Fruit fly (Drosophila melanogaster): ENCODE results near the gene mew.
A peak's percentile ranks its signal among the peaks of the same experiment; 100 is the strongest.

The mew gene

dm6 chrX:13232406-13233195 is 25.7 kb downstream of the mew start (continued):
- TF ChIP-seq gfzf (GFP tag; optimal IDR thresholded peaks at IDR 0.05) (no peak), odd (GFP tag; optimal IDR thresholded peaks at IDR 0.05) (peak; percentile 35), lov (optimal IDR thresholded peaks at IDR 0.05) (no peak), lov (GFP tag; IDR thresholded peaks at IDR 0.05) (0 out of 3 replicates have a peak, but pooled peaks have one; percentile 66), sisA (GFP tag; IDR thresholded peaks at IDR 0.05) (peak; percentile 83), Opbp (GFP tag; IDR thresholded peaks at IDR 0.05; ENCODE audit: partially characterized antibody) (no peak), CG9932 (GFP tag; IDR thresholded peaks at IDR 0.05) (peak; percentile 55), zen (tag; optimal IDR thresholded peaks at IDR 0.05) (no peak), CG31388 (GFP tag; optimal IDR thresholded peaks at IDR 0.05) (no peak), CG12104 (GFP tag; optimal IDR thresholded peaks at IDR 0.05) (peak; percentile 18), CG12236 (GFP tag; optimal IDR thresholded peaks at IDR 0.05) (peak; percentile 31), CG17186 (GFP tag; optimal IDR thresholded peaks at IDR 0.05) (peak; percentile 8), sug (tag; optimal IDR thresholded peaks at IDR 0.05) (peak; percentile 0), nmo (GFP tag; optimal IDR thresholded peaks at IDR 0.05) (peak; percentile 49), rib (GFP tag; IDR thresholded peaks at IDR 0.05) (no peak), ewg (GFP tag; optimal IDR thresholded peaks at IDR 0.05) (peak; percentile 48), Lim3 (GFP tag; IDR thresholded peaks at IDR 0.05) (0 out of 2 replicates have a peak, but pooled peaks have one; percentile 48), kay (GFP tag; optimal IDR thresholded peaks at IDR 0.05) (peak; percentile 8), CG13424 (tag; optimal IDR thresholded peaks at IDR 0.05) (peak; percentile 67), NK7.1 (GFP tag; optimal IDR thresholded peaks at IDR 0.05) (peak; percentile 19), cas (GFP tag; IDR thresholded peaks at IDR 0.05) (0 out of 2 replicates have a peak, but pooled peaks have one; percentile 12), CG6854 (GFP tag; optimal IDR thresholded peaks at IDR 0.05) (peak; percentile 19), slou (GFP tag; optimal IDR thresholded peaks at IDR 0.05) (no peak), CG12769 (tag; optimal IDR thresholded peaks at IDR 0.05) (peak; percentile 88), Med (GFP tag) (peak; percentile 96), MBD-R2 (GFP tag; IDR thresholded peaks at IDR 0.05) (peak; percentile 41; the same call in 1 of the 2 replicates), vvl (GFP tag; IDR thresholded peaks at IDR 0.05) (peak; percentile 88), Dip3 (GFP tag; optimal IDR thresholded peaks at IDR 0.05) (peak; percentile 14), toy (GFP tag; IDR thresholded peaks at IDR 0.05) (0 out of 2 replicates have a peak, but pooled peaks have one; percentile 32), fd102C (GFP tag; optimal IDR thresholded peaks at IDR 0.05) (no peak), CG18764 (GFP tag; optimal IDR thresholded peaks at IDR 0.05) (peak; percentile 7), CG9727 (GFP tag; optimal IDR thresholded peaks at IDR 0.05) (peak; percentile 66), CG15514 (GFP tag; optimal IDR thresholded peaks at IDR 0.05) (peak; percentile 55), CG12219 (GFP tag; optimal IDR thresholded peaks at IDR 0.05) (peak; percentile 65), E2f1 (GFP tag; IDR thresholded peaks at IDR 0.05) (peak; percentile 73), corto (GFP tag; optimal IDR thresholded peaks at IDR 0.05) (no peak), CG12744 (GFP tag; optimal IDR thresholded peaks at IDR 0.05) (no peak), zen2 (GFP tag; IDR thresholded peaks at IDR 0.05; ENCODE audit: partially characterized antibody) (no peak), pros (GFP tag; optimal IDR thresholded peaks at IDR 0.05) (no peak), CG17612 (GFP tag; IDR thresholded peaks at IDR 0.05) (peak; percentile 56), en (GFP tag; optimal IDR thresholded peaks at IDR 0.05) (peak; percentile 22), jumu (GFP tag; optimal IDR thresholded peaks at IDR 0.05) (peak; percentile 71), dan (GFP tag; IDR thresholded peaks at IDR 0.05) (peak; percentile 20; the same call in 1 of the 2 replicates), bowl (GFP tag; IDR thresholded peaks at IDR 0.05) (peak; percentile 82), Doc2 (GFP tag; IDR thresholded peaks at IDR 0.05) (no peak), CG10959 (GFP tag; IDR thresholded peaks at IDR 0.05) (peak; percentile 25; the same call in 1 of the 2 replicates), Nf-YA (GFP tag; IDR thresholded peaks at IDR 0.05) (peak; percentile 71), gsb-n (tag; optimal IDR thresholded peaks at IDR 0.05) (peak; percentile 7), CG7928 (GFP tag; optimal IDR thresholded peaks at IDR 0.05) (no peak)
